Worm (Caenorhabditis elegans) whole organism, L1 larva: Measurements from ENCODE around the gene xbp-1.

Experiments used
- C04F5.9 ChIP-seq: sonication (generic microtip); optimal IDR thresholded peaks from 2 replicates; lab custom pipeline; 2016; ENCODE audit warnings: missing genetic modification characterization, missing compliant biosample characterization
- aha-1 ChIP-seq: fragments of 150-350 bp; optimal IDR thresholded peaks from 2 replicates; lab custom pipeline; 2014; ENCODE audit warnings: missing biosample characterization, missing genetic modification characterization
- ama-1 ChIP-seq: fragments of 150-350 bp; optimal IDR thresholded peaks from 2 replicates; lab custom pipeline; 2014
- ceh-63 ChIP-seq: fragments of 200-800 bp; sonication (Bioruptor generic); optimal IDR thresholded peaks from 2 replicates; lab custom pipeline; 2018; ENCODE audit warnings: mild to moderate bottlenecking, missing genetic modification characterization, missing compliant biosample characterization
- efl-1 ChIP-seq, 4 experiments: fragments of 150-350 bp; optimal IDR thresholded peaks in 3 of 4; peaks in 1 of 4; 1 replicate in 1 of 4; 2 replicates in 3 of 4; lab custom pipeline; 2014; ENCODE audit warnings: missing biosample characterization in 2 of 4, missing genetic modification characterization in 2 of 4, missing genetic modification reagents in 2 of 4
- fkh-10 ChIP-seq: sonication (generic microtip); optimal IDR thresholded peaks from 2 replicates; lab custom pipeline; 2017; ENCODE audit warnings: missing biosample characterization, missing genetic modification reagents, missing genetic modification characterization
- hlh-17 ChIP-seq: fragments of 200-800 bp; sonication (Bioruptor generic); optimal IDR thresholded peaks from 2 replicates; lab custom pipeline; 2018; ENCODE audit warnings: missing genetic modification characterization, mild to moderate bottlenecking, missing compliant biosample characterization, moderate library complexity, borderline replicate concordance
- hlh-4 ChIP-seq: sonication (generic microtip); optimal IDR thresholded peaks from 2 replicates; lab custom pipeline; 2016; ENCODE audit warnings: mild to moderate bottlenecking, missing genetic modification characterization, missing compliant biosample characterization
- irx-1 ChIP-seq: sonication (generic microtip); optimal IDR thresholded peaks from 2 replicates; lab custom pipeline; 2016; ENCODE audit warnings: missing genetic modification characterization, missing compliant biosample characterization
- lin-15B ChIP-seq: fragments of 150-350 bp; sonication (generic microtip); optimal IDR thresholded peaks from 3 replicates; lab custom pipeline; 2014; ENCODE audit warnings: missing biosample characterization, missing genetic modification characterization
- nhr-71 ChIP-seq: sonication (generic microtip); optimal IDR thresholded peaks from 2 replicates; lab custom pipeline; 2016; ENCODE audit warnings: mild to moderate bottlenecking, missing genetic modification characterization, moderate library complexity, missing compliant biosample characterization
- nhr-85 ChIP-seq: sonication (generic microtip); peaks from one replicate; lab custom pipeline; 2016; ENCODE audit warnings: missing genetic modification characterization, inconsistent platforms, missing compliant biosample characterization
- pax-3 ChIP-seq: fragments of 200-800 bp; sonication (Bioruptor generic); optimal IDR thresholded peaks from 2 replicates; lab custom pipeline; 2018; ENCODE audit warnings: mild to moderate bottlenecking, missing genetic modification characterization, moderate library complexity, missing compliant biosample characterization
- snpc-4 ChIP-seq: fragments of 150-350 bp; optimal IDR thresholded peaks from 2 replicates; lab custom pipeline; 2014; ENCODE audit warnings: missing biosample characterization, missing genetic modification characterization
- sptf-1 ChIP-seq: fragments of 150-350 bp; optimal IDR thresholded peaks from 2 replicates; lab custom pipeline; 2014; ENCODE audit warnings: missing biosample characterization, missing genetic modification characterization
- unc-86 ChIP-seq: sonication (generic microtip); optimal IDR thresholded peaks from 2 replicates; lab custom pipeline; 2016; ENCODE audit warnings: missing genetic modification characterization, missing compliant biosample characterization

xbp-1 gene

ce11 chrIII:4243461-4243860, 49.9 kb downstream of the xbp-1 start, which contains the start of gene mrpl-21:
TSS of gene mrpl-21 (minus strand) at chrIII:4243561.
- TF ChIP-seq nhr-85 (tag; lab: Kevin White, UChicago) (peak; percentile 2), fkh-10 (no peak), efl-1 (optimal IDR thresholded peaks at IDR 0.05; lab: Kevin White, UChicago) (no peak), efl-1 (GFP tag; optimal IDR thresholded peaks at IDR 0.05 in 1 of 2; lab: Kevin White, UChicago) (peak in 1 of 2 experiments; percentile 31), nhr-71 (tag; lab: Kevin White, UChicago) (no peak), hlh-4 (no peak)

ce11 chrIII:4244285-4244684, 50.7 kb downstream of the xbp-1 start, which contains the start of gene zhit-2:
TSS of gene zhit-2 (minus strand) at chrIII:4244385.
- TF ChIP-seq aha-1 (tag; lab: Kevin White, UChicago) (no peak), ceh-63 (no peak), C04F5.9 (tag; lab: Kevin White, UChicago) (no peak), lin-15B (tag; lab: Kevin White, UChicago) (no peak), unc-86 (tag; lab: Kevin White, UChicago) (no peak), hlh-17 (no peak), ama-1 (lab: Kevin White, UChicago) (no peak), hlh-4 (no peak), irx-1 (tag; lab: Kevin White, UChicago) (no peak), snpc-4 (tag; lab: Kevin White, UChicago) (no peak), pax-3 (tag; lab: Kevin White, UChicago) (no peak), sptf-1 (no peak)
